Worm (Caenorhabditis elegans) whole organism, L4 larva: ENCODE results near the gene vps-52.

Source experiments
- F10B5.3 ChIP-seq: sonication (generic microtip); optimal IDR thresholded peaks from 2 replicates; lab custom pipeline; 2016; ENCODE audit warnings: mild to moderate bottlenecking, missing genetic modification characterization, missing compliant biosample characterization
- F26F4.8 ChIP-seq: fragments of 200-800 bp; sonication (Bioruptor generic); conservative IDR thresholded peaks from 2 replicates; pipeline ENCODE4 v1.3.6; 2022; ENCODE audit warnings: missing genetic modification characterization, missing compliant biosample characterization
- F44E2.7 ChIP-seq: fragments of 200-800 bp; sonication (Bioruptor generic); IDR thresholded peaks from 2 replicates; pipeline ENCODE4 v2.1.2; 2022; ENCODE audit warnings: missing genetic modification characterization, missing compliant biosample characterization
- R02D3.7 ChIP-seq: fragments of 150-350 bp; sonication (generic microtip); optimal IDR thresholded peaks from 3 replicates; lab custom pipeline; 2014; ENCODE audit warnings: missing biosample characterization, missing genetic modification characterization
- Y48G9A.11 ChIP-seq: fragments of 200-800 bp; sonication (Bioruptor generic); IDR thresholded peaks from 2 replicates; pipeline ENCODE4 v1.3.6; 2022; ENCODE audit warnings: missing genetic modification reagents, missing genetic modification characterization, missing compliant biosample characterization
- Y75B8A.6 ChIP-seq: fragments of 200-800 bp; sonication (Bioruptor generic); IDR thresholded peaks from 2 replicates; pipeline ENCODE4 v1.3.6; 2022; ENCODE audit warnings: missing genetic modification reagents, missing genetic modification characterization, missing compliant biosample characterization
- ZK337.2 ChIP-seq: fragments of 200-800 bp; sonication (Bioruptor generic); IDR thresholded peaks from 2 replicates; pipeline ENCODE4 v1.3.6; 2022; ENCODE audit warnings: missing genetic modification reagents, missing genetic modification characterization, missing compliant biosample characterization
- aly-2 ChIP-seq: sonication (generic microtip); optimal IDR thresholded peaks from 2 replicates; lab custom pipeline; 2018; ENCODE audit warnings: missing biosample characterization, missing genetic modification characterization
- ama-1 ChIP-seq: fragments of 150-350 bp; optimal IDR thresholded peaks from 2 replicates; lab custom pipeline; 2014; ENCODE audit warnings: inconsistent platforms, mixed read lengths
- arid-1 ChIP-seq: fragments of 200-800 bp; sonication (Bioruptor generic); conservative IDR thresholded peaks from 2 replicates; pipeline ENCODE4 v1.3.6; 2022; ENCODE audit warnings: missing genetic modification reagents, missing genetic modification characterization, missing compliant biosample characterization
- ceh-28 ChIP-seq: fragments of 150-350 bp; optimal IDR thresholded peaks from 2 replicates; lab custom pipeline; 2014; ENCODE audit warnings: missing biosample characterization, missing genetic modification reagents, missing genetic modification characterization
- ceh-44 ChIP-seq: fragments of 200-800 bp; sonication (Bioruptor generic); IDR thresholded peaks from 2 replicates; pipeline ENCODE4 v1.3.6; 2022; ENCODE audit warnings: missing genetic modification reagents, missing genetic modification characterization, missing compliant biosample characterization
- cey-2 ChIP-seq: sonication (generic microtip); optimal IDR thresholded peaks from 3 replicates; lab custom pipeline; 2017; ENCODE audit warnings: missing genetic modification characterization, mild to moderate bottlenecking, missing compliant biosample characterization, antibody characterized with exemption, borderline replicate concordance; ENCODE audit not compliant: insufficient read depth
- ctbp-1 ChIP-seq: fragments of 200-800 bp; sonication (Bioruptor generic); IDR thresholded peaks from 2 replicates; pipeline ENCODE4 v1.3.6; 2022; ENCODE audit warnings: missing genetic modification reagents, missing genetic modification characterization, missing compliant biosample characterization
- daf-12 ChIP-seq: fragments of 150-350 bp; optimal IDR thresholded peaks from 2 replicates; lab custom pipeline; 2014; ENCODE audit warnings: missing biosample characterization, missing genetic modification reagents, missing genetic modification characterization
- daf-16 ChIP-seq, 3 experiments: sonication (generic microtip); optimal IDR thresholded peaks; 2 replicates each; lab custom pipeline; 2016 to 2017; ENCODE audit warnings: missing genetic modification characterization in 3 of 3, missing genetic modification reagents in 3 of 3, mild to moderate bottlenecking in 2 of 3, missing compliant biosample characterization in 2 of 3, missing biosample characterization in 1 of 3, moderate library complexity in 1 of 3
- daf-19 ChIP-seq: fragments of 200-800 bp; sonication (Bioruptor generic); conservative IDR thresholded peaks from 2 replicates; pipeline ENCODE4 v1.3.6; 2022; ENCODE audit warnings: missing genetic modification characterization, missing compliant biosample characterization
- dmd-6 ChIP-seq: fragments of 200-800 bp; sonication (Bioruptor generic); IDR thresholded peaks from 2 replicates; pipeline ENCODE4 v1.3.6; 2022; ENCODE audit warnings: missing genetic modification reagents, missing genetic modification characterization, missing compliant biosample characterization
- dpl-1 ChIP-seq: fragments of 150-350 bp; optimal IDR thresholded peaks from 2 replicates; lab custom pipeline; 2014; ENCODE audit warnings: missing biosample characterization, missing genetic modification reagents, missing genetic modification characterization
- egl-27 ChIP-seq: sonication (generic microtip); optimal IDR thresholded peaks from 3 replicates; lab custom pipeline; 2017; ENCODE audit warnings: missing biosample characterization, missing genetic modification reagents, missing genetic modification characterization
- fkh-10 ChIP-seq: fragments of 150-350 bp; optimal IDR thresholded peaks from 2 replicates; lab custom pipeline; 2014; ENCODE audit warnings: missing biosample characterization, missing genetic modification reagents, missing genetic modification characterization
- gei-8 ChIP-seq: fragments of 200-800 bp; sonication (Bioruptor generic); optimal IDR thresholded peaks from 2 replicates; lab custom pipeline; 2018; ENCODE audit warnings: mild to moderate bottlenecking, missing genetic modification characterization, missing compliant biosample characterization
- hlh-30 ChIP-seq: sonication (generic microtip); optimal IDR thresholded peaks from 2 replicates; lab custom pipeline; 2017; ENCODE audit warnings: antibody characterized with exemption, mild to moderate bottlenecking, missing genetic modification characterization, missing compliant biosample characterization; ENCODE audit not compliant: insufficient read depth
- jun-1 ChIP-seq: fragments of 150-350 bp; optimal IDR thresholded peaks from 2 replicates; lab custom pipeline; 2014; ENCODE audit warnings: missing biosample characterization, missing genetic modification reagents, missing genetic modification characterization
- lin-29 ChIP-seq: fragments of 200-800 bp; sonication (Bioruptor generic); IDR thresholded peaks from 2 replicates; pipeline ENCODE4 v1.3.6; 2022; ENCODE audit warnings: missing genetic modification reagents, missing genetic modification characterization, missing compliant biosample characterization
- lin-39 ChIP-seq: fragments of 150-350 bp; optimal IDR thresholded peaks from 2 replicates; lab custom pipeline; 2014; ENCODE audit warnings: missing biosample characterization, missing genetic modification reagents, missing genetic modification characterization
- madf-9 ChIP-seq: fragments of 200-800 bp; sonication (Bioruptor generic); conservative IDR thresholded peaks from 2 replicates; pipeline ENCODE4 v1.3.6; 2022; ENCODE audit warnings: missing genetic modification reagents, missing genetic modification characterization, missing compliant biosample characterization
- mdl-1 ChIP-seq, 2 experiments: fragments of 150-350 bp in 1 of 2; sonication (generic microtip) in 1 of 2; optimal IDR thresholded peaks; 2 replicates each; lab custom pipeline; 2014 to 2017; ENCODE audit warnings: missing biosample characterization in 2 of 2, missing genetic modification characterization in 2 of 2
- mes-2 ChIP-seq: sonication (generic microtip); optimal IDR thresholded peaks from 2 replicates; lab custom pipeline; 2016; ENCODE audit warnings: missing genotype, mild to moderate bottlenecking, missing genetic modification characterization, missing compliant biosample characterization; ENCODE audit not compliant: poor library complexity, severe bottlenecking
- mxl-3 ChIP-seq: fragments of 200-800 bp; sonication (Bioruptor generic); optimal IDR thresholded peaks from 2 replicates; lab custom pipeline; 2018; ENCODE audit warnings: mild to moderate bottlenecking, missing genetic modification characterization, missing compliant biosample characterization
- nhr-11 ChIP-seq: fragments of 150-350 bp; optimal IDR thresholded peaks from 2 replicates; lab custom pipeline; 2014; ENCODE audit warnings: missing biosample characterization, missing genetic modification characterization
- nhr-237 ChIP-seq: sonication (generic microtip); optimal IDR thresholded peaks from 2 replicates; lab custom pipeline; 2017; ENCODE audit warnings: missing biosample characterization, missing genetic modification characterization
- nhr-25 ChIP-seq: sonication (generic microtip); optimal IDR thresholded peaks from 2 replicates; lab custom pipeline; 2017; ENCODE audit warnings: missing genetic modification characterization, mild to moderate bottlenecking, missing compliant biosample characterization, antibody characterized with exemption, moderate library complexity, borderline replicate concordance; ENCODE audit not compliant: insufficient read depth
- nhr-28 ChIP-seq: fragments of 150-350 bp; optimal IDR thresholded peaks from 2 replicates; lab custom pipeline; 2014; ENCODE audit warnings: missing biosample characterization, missing genetic modification characterization
- nhr-41 ChIP-seq: fragments of 200-800 bp; sonication (Bioruptor generic); IDR thresholded peaks from 2 replicates; pipeline ENCODE4 v1.3.6; 2022; ENCODE audit warnings: missing genetic modification reagents, missing genetic modification characterization, missing compliant biosample characterization
- nhr-42 ChIP-seq: fragments of 200-800 bp; sonication (Bioruptor generic); IDR thresholded peaks from 2 replicates; pipeline ENCODE4 v1.3.6; 2022; ENCODE audit warnings: missing genetic modification characterization, missing compliant biosample characterization
- nhr-76 ChIP-seq: fragments of 150-350 bp; optimal IDR thresholded peaks from 2 replicates; lab custom pipeline; 2014; ENCODE audit warnings: missing biosample characterization, missing genetic modification characterization
- pha-4 ChIP-seq, 2 experiments: fragments of 150-350 bp in 1 of 2; fragments of 200-800 bp in 1 of 2; sonication (Bioruptor generic) in 1 of 2; IDR thresholded peaks in 1 of 2; optimal IDR thresholded peaks in 1 of 2; 2 replicates each; pipeline versions ENCODE4 v1.3.6 to Lab custom; 2014 to 2022; ENCODE audit warnings: missing genetic modification characterization in 2 of 2, missing genetic modification reagents in 2 of 2, missing biosample characterization in 1 of 2, missing compliant biosample characterization in 1 of 2
- rbr-2 ChIP-seq: sonication (generic microtip); optimal IDR thresholded peaks from 2 replicates; lab custom pipeline; 2016; ENCODE audit warnings: missing genotype, missing genetic modification characterization, missing compliant biosample characterization
- saeg-2 ChIP-seq: fragments of 200-800 bp; sonication (Bioruptor generic); IDR thresholded peaks from 2 replicates; pipeline ENCODE4 v1.3.6; 2022; ENCODE audit warnings: missing genetic modification reagents, missing genetic modification characterization, missing compliant biosample characterization
- set-16 ChIP-seq: fragments of 200-800 bp; sonication (Bioruptor generic); IDR thresholded peaks from 2 replicates; pipeline ENCODE4 v1.3.6; 2022; ENCODE audit warnings: missing genetic modification reagents, missing genetic modification characterization, missing compliant biosample characterization
- skn-1 ChIP-seq: fragments of 150-350 bp; optimal IDR thresholded peaks from 2 replicates; lab custom pipeline; 2014; ENCODE audit warnings: missing biosample characterization, missing genetic modification characterization
- snpc-1.2 ChIP-seq: fragments of 200-800 bp; sonication (Bioruptor generic); IDR thresholded peaks from 2 replicates; pipeline ENCODE4 v1.3.6; 2022; ENCODE audit warnings: missing genetic modification reagents, missing genetic modification characterization, missing compliant biosample characterization
- tra-1 ChIP-seq: fragments of 200-800 bp; sonication (Bioruptor generic); IDR thresholded peaks from 2 replicates; pipeline ENCODE4 v1.3.6; 2022; ENCODE audit warnings: missing genetic modification reagents, missing genetic modification characterization, missing compliant biosample characterization
- unc-39 ChIP-seq: sonication (generic microtip); optimal IDR thresholded peaks from 2 replicates; lab custom pipeline; 2017; ENCODE audit warnings: missing biosample characterization, missing genetic modification characterization
- vab-7 ChIP-seq: fragments of 200-800 bp; sonication (Bioruptor generic); IDR thresholded peaks from 2 replicates; pipeline ENCODE4 v1.3.6; 2022; ENCODE audit warnings: missing genetic modification reagents, missing genetic modification characterization, missing compliant biosample characterization
- zag-1 ChIP-seq: fragments of 150-350 bp; optimal IDR thresholded peaks from 2 replicates; lab custom pipeline; 2014; ENCODE audit warnings: missing biosample characterization, missing genetic modification characterization
- zip-2 ChIP-seq: fragments of 150-350 bp; optimal IDR thresholded peaks from 2 replicates; lab custom pipeline; 2014; ENCODE audit warnings: missing biosample characterization, missing genetic modification characterization
- ztf-7 ChIP-seq: fragments of 150-350 bp; optimal IDR thresholded peaks from 2 replicates; lab custom pipeline; 2014; ENCODE audit warnings: missing biosample characterization, missing genetic modification characterization

Gene vps-52

ce11 chrX:7569685-7570518 is 4.8 kb downstream of the vps-52 start, which contains the start of gene apy-1 (continued):
- TF ChIP-seq mes-2 (peak; percentile 94), dmd-6 (GFP tag; lab: Robert Waterston, UW) (peak; percentile 41; the same call in 1 of the 2 replicates), ZK337.2 (GFP tag; lab: Robert Waterston, UW) (peak; percentile 56; the same call in 1 of the 2 replicates), lin-39 (no peak), Y48G9A.11 (GFP tag; lab: Robert Waterston, UW) (no peak), Y75B8A.6 (GFP tag; lab: Robert Waterston, UW) (no peak), tra-1 (GFP tag; lab: Robert Waterston, UW) (no peak), nhr-28 (tag; lab: Kevin White, UChicago) (peak; percentile 100), gei-8 (GFP tag; lab: Kevin White, UChicago) (no peak), arid-1 (GFP tag; lab: Robert Waterston, UW) (no peak), R02D3.7 (tag; lab: Kevin White, UChicago) (no peak), ceh-44 (GFP tag; lab: Robert Waterston, UW) (no peak), mdl-1 (tag; optimal IDR thresholded peaks at IDR 0.05; lab: Kevin White, UChicago) (no peak), zip-2 (tag; lab: Kevin White, UChicago) (no peak), F26F4.8 (GFP tag; lab: Robert Waterston, UW) (no peak), nhr-41 (GFP tag; lab: Robert Waterston, UW) (no peak), snpc-1.2 (no peak), unc-39 (no peak), nhr-237 (tag; lab: Kevin White, UChicago) (no peak), dpl-1 (GFP tag; lab: Kevin White, UChicago) (peak; percentile 40), daf-12 (tag; lab: Kevin White, UChicago) (no peak), ama-1 (lab: Kevin White, UChicago) (peak; percentile 47), egl-27 (tag; lab: Kevin White, UChicago) (no peak), set-16 (GFP tag; lab: Robert Waterston, UW) (no peak), zag-1 (tag; lab: Kevin White, UChicago) (no peak), nhr-25 (tag; lab: Kevin White, UChicago) (no peak), jun-1 (no peak), nhr-42 (GFP tag; lab: Robert Waterston, UW) (no peak), madf-9 (GFP tag; lab: Robert Waterston, UW) (no peak), mxl-3 (no peak), vab-7 (no peak), ceh-28 (tag; lab: Kevin White, UChicago) (peak; percentile 26), nhr-11 (no peak), ztf-7 (tag; lab: Kevin White, UChicago) (no peak), pha-4 (GFP tag; IDR thresholded peaks at IDR 0.05; lab: Robert Waterston, UW) (no peak), pha-4 (tag; optimal IDR thresholded peaks at IDR 0.05; lab: Kevin White, UChicago) (no peak), hlh-30 (tag; lab: Kevin White, UChicago) (peak; percentile 17), ctbp-1 (GFP tag; lab: Robert Waterston, UW) (no peak), rbr-2 (tag; lab: Kevin White, UChicago) (peak; percentile 36), skn-1 (tag; lab: Kevin White, UChicago) (no peak), daf-16 (GFP tag; optimal IDR thresholded peaks at IDR 0.05; lab: Kevin White, UChicago) (no peak), daf-16 (tag; optimal IDR thresholded peaks at IDR 0.05; lab: Kevin White, UChicago) (peak; percentile 38), cey-2 (tag; lab: Kevin White, UChicago) (no peak), lin-29 (GFP tag; lab: Robert Waterston, UW) (no peak), nhr-76 (tag; lab: Kevin White, UChicago) (no peak), F44E2.7 (GFP tag; lab: Robert Waterston, UW) (no peak), aly-2 (tag; lab: Kevin White, UChicago) (no peak), fkh-10 (GFP tag; lab: Kevin White, UChicago) (no peak), F10B5.3 (tag; lab: Kevin White, UChicago) (no peak), daf-19 (GFP tag; lab: Robert Waterston, UW) (no peak), saeg-2 (GFP tag; lab: Robert Waterston, UW) (no peak)
